Worm (Caenorhabditis elegans): Measurements from ENCODE around the gene srtx-1.

- TF ChIP-seq sptf-1 (tag; optimal IDR thresholded peaks at IDR 0.05) (no peak), sox-4 (tag; optimal IDR thresholded peaks at IDR 0.05) (no peak), rnt-1 (tag; optimal IDR thresholded peaks at IDR 0.05) (no peak), zag-1 (tag; optimal IDR thresholded peaks at IDR 0.05) (no peak), nhr-11 (tag; optimal IDR thresholded peaks at IDR 0.05) (no peak), ceh-82 (tag; optimal IDR thresholded peaks at IDR 0.05) (no peak), egl-27 (tag; optimal IDR thresholded peaks at IDR 0.05) (no peak), Y116A8C.19 (tag; optimal IDR thresholded peaks at IDR 0.05; ENCODE audit: borderline replicate concordance) (no peak), irx-1 (tag; optimal IDR thresholded peaks at IDR 0.05) (no peak), nhr-85 (tag) (no peak), nhr-28 (tag; optimal IDR thresholded peaks at IDR 0.05) (no peak), unc-62 (GFP tag; optimal IDR thresholded peaks at IDR 0.05) (no peak), nhr-90 (tag; optimal IDR thresholded peaks at IDR 0.05; ENCODE audit: poor library complexity) (no peak), pqm-1 (tag; optimal IDR thresholded peaks at IDR 0.05) (no peak)
These were observed 47.6 kb downstream of the srtx-1 start for ce11 chrIV:7468638-7469037.

Data from whole organism, L1 larva.